Worm (Caenorhabditis elegans) whole organism, midembryonic: ENCODE results near the gene cpna-3.

Source experiments
- T22C8.4 ChIP-seq: fragments of 200-800 bp; sonication (Bioruptor generic); IDR thresholded peaks from 2 replicates; pipeline ENCODE4 v1.3.6; 2022; ENCODE audit warnings: missing genetic modification characterization, missing compliant biosample characterization
- cog-1 ChIP-seq: sonication (generic microtip); optimal IDR thresholded peaks from 2 replicates; lab custom pipeline; 2016; ENCODE audit warnings: missing genetic modification characterization, missing compliant biosample characterization
- flt-1 ChIP-seq: fragments of 200-800 bp; sonication (Bioruptor generic); IDR thresholded peaks from 2 replicates; pipeline ENCODE4 v1.3.6; 2022; ENCODE audit warnings: missing genetic modification characterization, missing compliant biosample characterization
- klf-2 ChIP-seq: fragments of 200-800 bp; sonication (Bioruptor generic); conservative IDR thresholded peaks from 2 replicates; pipeline ENCODE4 v1.3.6; 2022; ENCODE audit warnings: missing genetic modification reagents, missing genetic modification characterization, missing compliant biosample characterization
- med-1 ChIP-seq: sonication (generic microtip); optimal IDR thresholded peaks from 2 replicates; lab custom pipeline; 2017; ENCODE audit warnings: missing genetic modification characterization, mild to moderate bottlenecking, missing compliant biosample characterization, antibody characterized with exemption, missing genetic modification reagents; ENCODE audit not compliant: insufficient read depth
- ref-1 ChIP-seq: fragments of 200-800 bp; sonication (Bioruptor generic); conservative IDR thresholded peaks from 2 replicates; pipeline ENCODE4 v1.3.6; 2022; ENCODE audit warnings: missing genetic modification reagents, missing genetic modification characterization, missing compliant biosample characterization
- tab-1 ChIP-seq: fragments of 200-800 bp; sonication (Bioruptor generic); IDR thresholded peaks from 2 replicates; pipeline ENCODE4 v1.3.6; 2022; ENCODE audit warnings: missing genetic modification characterization, missing compliant biosample characterization
- ztf-23 ChIP-seq: fragments of 200-800 bp; sonication (Bioruptor generic); IDR thresholded peaks from 2 replicates; pipeline ENCODE4 v1.3.6; 2022; ENCODE audit warnings: missing genetic modification reagents, missing genetic modification characterization, missing compliant biosample characterization
- ztf-29 ChIP-seq: fragments of 200-800 bp; sonication (Bioruptor generic); IDR thresholded peaks from 2 replicates; pipeline ENCODE4 v1.3.6; 2022; ENCODE audit warnings: missing genetic modification reagents, missing genetic modification characterization, missing compliant biosample characterization

Gene cpna-3

DNA sequence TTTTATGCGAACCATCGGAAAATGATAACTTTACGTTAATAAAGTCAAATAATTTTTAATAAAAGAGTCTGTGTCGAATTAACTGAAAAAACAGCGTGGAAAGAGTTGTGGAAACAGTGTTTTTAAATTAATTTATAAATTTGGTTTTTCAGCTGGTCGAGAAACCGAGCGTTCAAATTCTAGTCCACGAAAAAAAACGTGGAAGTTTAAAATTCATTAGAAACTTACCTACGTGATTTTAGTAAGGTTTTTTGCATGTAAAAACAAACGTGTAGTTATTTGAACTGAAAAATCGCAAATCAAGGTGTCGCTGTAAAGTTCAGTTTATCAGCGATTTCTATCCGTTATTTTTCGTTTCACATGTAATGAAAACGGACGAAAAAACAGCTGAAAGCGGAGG lies 18.2 kb upstream of the cpna-3 start, which contains the start of gene mans-4:
TSS of gene mans-4 (minus strand) at position 101 of the 400 bp plus-strand sequence.
- TF ChIP-seq ztf-29 (GFP tag; lab: Robert Waterston, UW), result no peak
- TF ChIP-seq flt-1 (GFP tag; lab: Robert Waterston, UW), result no peak
- TF ChIP-seq ref-1 (GFP tag; lab: Robert Waterston, UW), result no peak
- TF ChIP-seq T22C8.4 (GFP tag; lab: Robert Waterston, UW), result no peak
- no peak for TF ChIP-seq tab-1 (GFP tag; lab: Robert Waterston, UW)
- TF ChIP-seq ztf-23 (GFP tag; lab: Robert Waterston, UW), result no peak
- no peak for TF ChIP-seq klf-2
- TF ChIP-seq med-1, result no peak

- TF ChIP-seq ref-1 (GFP tag; lab: Robert Waterston, UW) (no peak), ztf-23 (GFP tag; lab: Robert Waterston, UW) (no peak), T22C8.4 (GFP tag; lab: Robert Waterston, UW) (no peak), tab-1 (GFP tag; lab: Robert Waterston, UW) (no peak), ztf-29 (GFP tag; lab: Robert Waterston, UW) (no peak), cog-1 (tag; lab: Kevin White, UChicago) (no peak), med-1 (no peak), klf-2 (no peak), flt-1 (GFP tag; lab: Robert Waterston, UW) (no peak)
These were observed 17.3 kb upstream of the cpna-3 start for ce11 chrIV:9079330-9079729.

- TF ChIP-seq klf-2 (no peak), ref-1 (GFP tag; lab: Robert Waterston, UW) (no peak), flt-1 (GFP tag; lab: Robert Waterston, UW) (no peak), ztf-29 (GFP tag; lab: Robert Waterston, UW) (no peak), cog-1 (tag; lab: Kevin White, UChicago) (no peak), T22C8.4 (GFP tag; lab: Robert Waterston, UW) (no peak), ztf-23 (GFP tag; lab: Robert Waterston, UW) (no peak), tab-1 (GFP tag; lab: Robert Waterston, UW) (no peak), med-1 (no peak)
These were observed 16.4 kb upstream of the cpna-3 start for ce11 chrIV:9080201-9080600.

DNA sequence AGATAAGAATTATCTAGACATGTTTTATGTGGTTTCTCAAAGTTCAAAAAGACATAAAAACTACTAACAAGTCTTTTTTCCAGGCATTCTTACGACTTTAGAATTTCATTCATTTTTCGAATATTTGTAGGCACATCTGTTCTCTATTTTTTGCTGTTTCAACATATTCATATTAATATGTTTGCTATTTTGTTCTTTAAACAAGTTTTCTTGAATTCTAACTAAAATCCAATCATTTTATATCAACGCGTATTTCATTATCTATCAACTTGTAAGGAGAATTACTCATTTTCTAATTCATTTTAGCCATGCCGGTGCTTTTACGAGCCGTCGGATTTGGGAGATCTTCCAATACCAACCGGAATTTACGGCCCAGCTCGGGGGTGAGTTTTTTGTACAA lies 14.6 kb upstream of the cpna-3 start, which contains the start of gene twk-8:
TSS of gene twk-8 (plus strand) at position 301 of the 400 bp plus-strand sequence.
- TF ChIP-seq flt-1 (GFP tag; lab: Robert Waterston, UW), result no peak
- no peak for TF ChIP-seq T22C8.4 (GFP tag; lab: Robert Waterston, UW)
- TF ChIP-seq med-1, result no peak
- no peak for TF ChIP-seq ref-1 (GFP tag; lab: Robert Waterston, UW)
- TF ChIP-seq ztf-23 (GFP tag; lab: Robert Waterston, UW), result no peak
- TF ChIP-seq ztf-29 (GFP tag; lab: Robert Waterston, UW), result no peak
- no peak for TF ChIP-seq cog-1 (tag; lab: Kevin White, UChicago)
- TF ChIP-seq klf-2, result no peak
- TF ChIP-seq tab-1 (GFP tag; lab: Robert Waterston, UW), result no peak

ce11 chrIV:9088294-9088693 lies 8.3 kb upstream of the cpna-3 start, which contains the start of gene msa-1:
TSS of gene msa-1 (plus strand) at chrIV:9088594.
- TF ChIP-seq klf-2, result no peak
- TF ChIP-seq flt-1 (GFP tag; lab: Robert Waterston, UW), result no peak
- TF ChIP-seq ztf-29 (GFP tag; lab: Robert Waterston, UW), result no peak
- no peak for TF ChIP-seq med-1
- no peak for TF ChIP-seq ref-1 (GFP tag; lab: Robert Waterston, UW)
- TF ChIP-seq ztf-23 (GFP tag; lab: Robert Waterston, UW), result no peak
- no peak for TF ChIP-seq cog-1 (tag; lab: Kevin White, UChicago)
- TF ChIP-seq tab-1 (GFP tag; lab: Robert Waterston, UW), result no peak
- no peak for TF ChIP-seq T22C8.4 (GFP tag; lab: Robert Waterston, UW)

DNA sequence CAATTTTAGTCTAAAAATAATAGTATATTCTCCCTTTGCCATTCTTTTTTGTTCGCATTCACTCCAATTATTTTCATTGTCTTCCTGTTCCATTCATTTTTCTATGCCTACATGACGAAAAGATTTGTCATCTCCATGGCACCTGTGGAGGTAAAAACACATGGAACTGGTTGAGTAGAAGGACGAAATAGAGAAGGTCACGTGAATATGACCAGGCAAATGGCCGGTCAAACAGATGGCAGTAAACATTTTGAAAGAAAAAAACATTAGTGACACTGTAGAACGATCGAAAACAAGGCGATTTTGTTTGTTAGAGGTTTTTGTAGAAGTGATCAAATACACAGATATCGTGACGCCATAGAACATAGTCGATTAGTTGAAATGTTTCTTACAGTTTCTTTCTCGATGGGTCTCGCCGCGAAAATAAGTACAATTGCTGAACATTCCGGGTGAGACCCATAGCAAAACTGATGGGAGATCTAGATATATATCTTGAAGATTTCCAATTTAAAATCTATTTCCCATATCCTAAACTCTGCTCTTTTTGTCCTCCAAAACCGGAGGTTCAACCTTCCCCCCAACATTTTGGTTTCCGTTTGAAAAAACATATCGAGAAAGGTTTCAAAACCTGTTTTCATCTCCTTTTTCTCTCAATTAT lies 6.0 kb upstream of the cpna-3 start:
- TF ChIP-seq ztf-29 (GFP tag; lab: Robert Waterston, UW), result no peak
- no peak for TF ChIP-seq klf-2
- TF ChIP-seq tab-1 (GFP tag; lab: Robert Waterston, UW), result no peak
- no peak for TF ChIP-seq ref-1 (GFP tag; lab: Robert Waterston, UW)
- TF ChIP-seq med-1, result no peak
- no peak for TF ChIP-seq cog-1 (tag; lab: Kevin White, UChicago)

ce11 chrIV:9092011-9092410 lies 4.6 kb upstream of the cpna-3 start:
- no peak for TF ChIP-seq ztf-23 (GFP tag; lab: Robert Waterston, UW)
- TF ChIP-seq flt-1 (GFP tag; lab: Robert Waterston, UW), result no peak
- no peak for TF ChIP-seq klf-2
- TF ChIP-seq tab-1 (GFP tag; lab: Robert Waterston, UW), result no peak
- TF ChIP-seq T22C8.4 (GFP tag; lab: Robert Waterston, UW), result no peak
- TF ChIP-seq ztf-29 (GFP tag; lab: Robert Waterston, UW), result no peak
- no peak for TF ChIP-seq cog-1 (tag; lab: Kevin White, UChicago)
- TF ChIP-seq ref-1 (GFP tag; lab: Robert Waterston, UW), result no peak
- TF ChIP-seq med-1, result no peak

DNA sequence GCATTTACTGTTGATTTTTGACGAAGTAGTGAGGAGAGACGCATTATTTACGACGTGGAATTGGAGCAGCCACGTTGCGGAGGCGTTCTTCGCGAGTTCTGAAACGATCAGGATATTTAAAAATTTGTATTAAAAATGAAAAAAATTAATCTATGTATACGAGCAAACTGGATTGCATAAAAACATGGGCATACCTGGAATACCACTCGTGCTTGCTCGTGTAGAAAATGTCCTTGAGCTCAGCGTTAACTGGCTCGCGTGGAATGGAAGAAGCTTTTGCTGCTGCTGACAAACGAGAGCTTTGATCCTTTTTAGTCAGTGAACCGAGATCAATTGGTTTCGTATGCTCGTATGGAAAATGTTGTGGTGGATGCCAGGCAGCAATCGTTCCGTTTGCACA lies 2.7 kb upstream of the cpna-3 start, which contains the start of gene lpl-1:
TSS of gene lpl-1 (minus strand) at position 101 of the 400 bp plus-strand sequence.
- TF ChIP-seq T22C8.4 (GFP tag; lab: Robert Waterston, UW) (no peak), klf-2 (no peak), ref-1 (GFP tag; lab: Robert Waterston, UW) (no peak), ztf-29 (GFP tag; lab: Robert Waterston, UW) (no peak), cog-1 (tag; lab: Kevin White, UChicago) (no peak), ztf-23 (GFP tag; lab: Robert Waterston, UW) (no peak)

- TF ChIP-seq ztf-29 (GFP tag; lab: Robert Waterston, UW) (no peak), flt-1 (GFP tag; lab: Robert Waterston, UW) (no peak), tab-1 (GFP tag; lab: Robert Waterston, UW) (no peak), klf-2 (no peak), med-1 (no peak), T22C8.4 (GFP tag; lab: Robert Waterston, UW) (no peak), cog-1 (tag; lab: Kevin White, UChicago) (no peak), ref-1 (GFP tag; lab: Robert Waterston, UW) (no peak), ztf-23 (GFP tag; lab: Robert Waterston, UW) (no peak)
These were observed 2.3 kb upstream of the cpna-3 start, which contains the start of gene mrpl-42 for ce11 chrIV:9094356-9094755. TSS of gene mrpl-42 (minus strand) at chrIV:9094456.
